Fruit fly (Drosophila melanogaster) whole organism, embryonic: ENCODE data around the gene egh.

Experiments
- Atf3 ChIP-seq: fragments of 200-800 bp; sonication (Bioruptor generic); optimal IDR thresholded peaks from 3 replicates; lab custom pipeline; 2016; ENCODE audit warnings: missing biosample characterization, missing genetic modification characterization
- CG10366 ChIP-seq: fragments of 200-800 bp; sonication (Bioruptor generic); IDR thresholded peaks from 2 replicates; pipeline ENCODE4 v1.3.6; 2022; ENCODE audit warnings: missing biosample characterization, missing genetic modification characterization
- CG10959 ChIP-seq: fragments of 200-800 bp; sonication (Bioruptor generic); IDR thresholded peaks from 2 replicates; pipeline ENCODE4 v1.3.6; 2022; ENCODE audit warnings: missing biosample characterization, missing genetic modification characterization
- CG11085 ChIP-seq: fragments of 200-800 bp; sonication (Bioruptor generic); IDR thresholded peaks from 2 replicates; pipeline ENCODE4 v1.3.6; 2022; ENCODE audit warnings: missing biosample characterization, missing genetic modification characterization
- CG14014 ChIP-seq: fragments of 200-800 bp; sonication (Bioruptor generic); IDR thresholded peaks from 2 replicates; pipeline ENCODE4 v1.3.6; 2022; ENCODE audit warnings: missing biosample characterization, missing genetic modification characterization
- CG15479 ChIP-seq: fragments of 200-800 bp; sonication (Bioruptor generic); optimal IDR thresholded peaks from 3 replicates; lab custom pipeline; 2019; ENCODE audit warnings: missing biosample characterization, mild to moderate bottlenecking, missing genetic modification characterization, moderate library complexity
- CG15601 ChIP-seq: fragments of 200-800 bp; sonication (Bioruptor generic); optimal IDR thresholded peaks from 3 replicates; lab custom pipeline; 2019; ENCODE audit warnings: missing biosample characterization, mild to moderate bottlenecking, missing genetic modification characterization, moderate library complexity
- CG1647 ChIP-seq: fragments of 200-800 bp; sonication (Bioruptor generic); optimal IDR thresholded peaks from 3 replicates; lab custom pipeline; 2016; ENCODE audit warnings: missing biosample characterization, missing genetic modification characterization
- CG16779 ChIP-seq: fragments of 200-800 bp; sonication (Bioruptor generic); IDR thresholded peaks from 2 replicates; pipeline ENCODE4 v1.3.6; 2022; ENCODE audit warnings: missing biosample characterization, missing genetic modification characterization
- CG17612 ChIP-seq: fragments of 200-800 bp; sonication (Bioruptor generic); IDR thresholded peaks from 2 replicates; pipeline ENCODE4 v1.3.6; 2022; ENCODE audit warnings: missing biosample characterization, missing genetic modification characterization
- CG18476 ChIP-seq: fragments of 200-800 bp; sonication (Bioruptor generic); optimal IDR thresholded peaks from 2 replicates; lab custom pipeline; 2016; ENCODE audit warnings: missing biosample characterization, mild to moderate bottlenecking, missing genetic modification characterization
- CG18599 ChIP-seq: fragments of 200-800 bp; sonication (Bioruptor generic); optimal IDR thresholded peaks from 3 replicates; lab custom pipeline; 2017; ENCODE audit warnings: missing biosample characterization, missing genetic modification characterization, mild to moderate bottlenecking, moderate library complexity, missing genetic modification reagents
- CG32532 ChIP-seq: fragments of 200-800 bp; sonication (Bioruptor generic); IDR thresholded peaks from 2 replicates; pipeline ENCODE4 v1.3.6; 2022; ENCODE audit warnings: missing biosample characterization, missing genetic modification characterization
- CG33557 ChIP-seq: fragments of 200-800 bp; sonication (Bioruptor generic); optimal IDR thresholded peaks from 2 replicates; lab custom pipeline; 2019; ENCODE audit warnings: missing biosample characterization, mild to moderate bottlenecking, missing genetic modification characterization, moderate library complexity
- CG3847 ChIP-seq: fragments of 200-800 bp; sonication (Bioruptor generic); IDR thresholded peaks from 2 replicates; pipeline ENCODE4 v1.3.6; 2022; ENCODE audit warnings: missing biosample characterization, missing genetic modification characterization
- CG4404 ChIP-seq: fragments of 200-800 bp; sonication (Bioruptor generic); IDR thresholded peaks from 2 replicates; pipeline ENCODE4 v1.3.6; 2022; ENCODE audit warnings: missing biosample characterization, missing genetic modification characterization
- CG7786 ChIP-seq: fragments of 200-800 bp; sonication (Bioruptor generic); optimal IDR thresholded peaks from 2 replicates; lab custom pipeline; 2016; ENCODE audit warnings: missing biosample characterization, missing genetic modification characterization
- CG7963 ChIP-seq: fragments of 200-800 bp; sonication (Bioruptor generic); IDR thresholded peaks from 3 replicates; pipeline ENCODE4 v1.3.6; 2022; ENCODE audit warnings: missing biosample characterization, missing genetic modification characterization; ENCODE audit not compliant: partially characterized antibody
- CG8290 ChIP-seq, 3 experiments: fragments of 200-800 bp; sonication (Bioruptor generic); optimal IDR thresholded peaks; 2 replicates each; lab custom pipeline; 2016 to 2019; ENCODE audit warnings: missing biosample characterization in 3 of 3, missing genetic modification characterization in 3 of 3, mild to moderate bottlenecking in 2 of 3, moderate library complexity in 1 of 3
- CG8944 ChIP-seq: fragments of 200-800 bp; sonication (Bioruptor generic); optimal IDR thresholded peaks from 3 replicates; lab custom pipeline; 2016; ENCODE audit warnings: missing biosample characterization, missing genetic modification characterization
- CG9215 ChIP-seq: fragments of 200-800 bp; sonication (Bioruptor generic); IDR thresholded peaks from 2 replicates; pipeline ENCODE4 v1.3.6; 2022; ENCODE audit warnings: missing biosample characterization, missing genetic modification characterization
- CG9932 ChIP-seq: fragments of 200-800 bp; sonication (Bioruptor generic); IDR thresholded peaks from 2 replicates; pipeline ENCODE4 v1.3.6; 2022; ENCODE audit warnings: missing biosample characterization, missing genetic modification characterization
- CTCF ChIP-seq: fragments of 200-800 bp; sonication (Bioruptor generic); optimal IDR thresholded peaks from 2 replicates; lab custom pipeline; 2017; ENCODE audit warnings: missing biosample characterization, mild to moderate bottlenecking, missing genetic modification characterization, moderate library complexity
- Camta ChIP-seq: fragments of 200-800 bp; sonication (Bioruptor generic); optimal IDR thresholded peaks from 2 replicates; lab custom pipeline; 2016; ENCODE audit warnings: missing biosample characterization, missing genetic modification characterization
- Dbx ChIP-seq: fragments of 200-800 bp; sonication (Bioruptor generic); IDR thresholded peaks from 3 replicates; pipeline ENCODE4 v1.3.6; 2022; ENCODE audit warnings: missing biosample characterization, missing genetic modification characterization
- H2.0 ChIP-seq: fragments of 200-800 bp; sonication (Bioruptor generic); IDR thresholded peaks from 2 replicates; pipeline ENCODE4 v1.3.6; 2022; ENCODE audit warnings: missing biosample characterization, missing genetic modification characterization
- HLH4C ChIP-seq: fragments of 200-800 bp; sonication (Bioruptor generic); IDR thresholded peaks from 3 replicates; pipeline ENCODE4 v1.3.6; 2022; ENCODE audit warnings: missing biosample characterization, missing genetic modification characterization; ENCODE audit not compliant: partially characterized antibody
- MTF-1 ChIP-seq: fragments of 200-800 bp; sonication (Bioruptor generic); optimal IDR thresholded peaks from 2 replicates; lab custom pipeline; 2018; ENCODE audit warnings: missing biosample characterization, mild to moderate bottlenecking, missing genetic modification characterization, borderline replicate concordance
- Mrtf ChIP-seq: fragments of 200-800 bp; sonication (Bioruptor generic); IDR thresholded peaks from 3 replicates; pipeline ENCODE4 v1.3.6; 2022; ENCODE audit warnings: missing biosample characterization, missing genetic modification characterization
- NC2α ChIP-seq: fragments of 200-800 bp; sonication (Bioruptor generic); optimal IDR thresholded peaks from 2 replicates; lab custom pipeline; 2016; ENCODE audit warnings: missing biosample characterization, missing genetic modification characterization
- Scr ChIP-seq: fragments of 200-800 bp; sonication (Bioruptor generic); IDR thresholded peaks from 2 replicates; pipeline ENCODE4 v1.3.6; 2022; ENCODE audit warnings: missing biosample characterization, missing genetic modification characterization; ENCODE audit not compliant: partially characterized antibody
- Sox100B ChIP-seq: fragments of 200-800 bp; sonication (Bioruptor generic); optimal IDR thresholded peaks from 3 replicates; lab custom pipeline; 2018; ENCODE audit warnings: missing biosample characterization, mild to moderate bottlenecking, missing genetic modification characterization
- TFAM ChIP-seq: fragments of 200-800 bp; sonication (Bioruptor generic); optimal IDR thresholded peaks from 2 replicates; lab custom pipeline; 2017; ENCODE audit warnings: missing biosample characterization, missing genetic modification characterization, inconsistent platforms
- ap ChIP-seq: fragments of 200-800 bp; sonication (Bioruptor generic); IDR thresholded peaks from 2 replicates; pipeline ENCODE4 v1.3.6; 2022; ENCODE audit warnings: missing biosample characterization, missing genetic modification characterization
- ato ChIP-seq: fragments of 200-800 bp; sonication (Bioruptor generic); IDR thresholded peaks from 2 replicates; pipeline ENCODE4 v1.3.6; 2022; ENCODE audit warnings: missing biosample characterization, missing genetic modification characterization; ENCODE audit not compliant: partially characterized antibody
- bcd ChIP-seq: fragments of 200-800 bp; sonication (Bioruptor generic); optimal IDR thresholded peaks from 2 replicates; lab custom pipeline; 2017; ENCODE audit warnings: missing biosample characterization, mild to moderate bottlenecking, missing genetic modification characterization
- danr ChIP-seq: fragments of 200-800 bp; sonication (Bioruptor generic); IDR thresholded peaks from 2 replicates; pipeline ENCODE4 v1.3.6; 2022; ENCODE audit warnings: missing biosample characterization, missing genetic modification characterization
- emc ChIP-seq: fragments of 200-800 bp; sonication (Bioruptor generic); optimal IDR thresholded peaks from 2 replicates; lab custom pipeline; 2016; ENCODE audit warnings: missing biosample characterization, missing genetic modification characterization
- ems ChIP-seq: fragments of 200-800 bp; sonication (Bioruptor generic); optimal IDR thresholded peaks from 3 replicates; lab custom pipeline; 2016; ENCODE audit warnings: missing biosample characterization, missing genetic modification characterization
- esg ChIP-seq: fragments of 200-800 bp; sonication (Bioruptor generic); conservative IDR thresholded peaks from 2 replicates; pipeline ENCODE4 v1.3.6; 2022; ENCODE audit warnings: missing biosample characterization, missing genetic modification characterization
- kah ChIP-seq: fragments of 200-800 bp; sonication (Bioruptor generic); optimal IDR thresholded peaks from 2 replicates; lab custom pipeline; 2018; ENCODE audit warnings: missing biosample characterization, mild to moderate bottlenecking, missing genetic modification characterization
- knrl ChIP-seq: fragments of 200-800 bp; sonication (Bioruptor generic); IDR thresholded peaks from 3 replicates; pipeline ENCODE4 v1.3.6; 2022; ENCODE audit warnings: missing biosample characterization, missing genetic modification characterization; ENCODE audit not compliant: partially characterized antibody
- mirr ChIP-seq: fragments of 200-800 bp; sonication (Bioruptor generic); optimal IDR thresholded peaks from 3 replicates; lab custom pipeline; 2018; ENCODE audit warnings: missing biosample characterization, mild to moderate bottlenecking, missing genetic modification characterization
- nau ChIP-seq: fragments of 200-800 bp; sonication (Bioruptor generic); optimal IDR thresholded peaks from 3 replicates; lab custom pipeline; 2017; ENCODE audit warnings: missing biosample characterization, mild to moderate bottlenecking, missing genetic modification characterization, missing genetic modification reagents
- nmo ChIP-seq: fragments of 200-800 bp; sonication (Bioruptor generic); optimal IDR thresholded peaks from 2 replicates; lab custom pipeline; 2018; ENCODE audit warnings: missing biosample characterization, mild to moderate bottlenecking, missing genetic modification characterization, moderate library complexity
- otp ChIP-seq: fragments of 200-800 bp; sonication (Bioruptor generic); IDR thresholded peaks from 3 replicates; pipeline ENCODE4, ENCODE4 v1.3.6; 2022; ENCODE audit warnings: missing biosample characterization, missing genetic modification characterization
- row ChIP-seq: fragments of 200-800 bp; sonication (Bioruptor generic); IDR thresholded peaks from 3 replicates; pipeline ENCODE4 v1.3.6; 2022; ENCODE audit warnings: missing biosample characterization, missing genetic modification characterization
- tgo ChIP-seq: fragments of 200-800 bp; sonication (Bioruptor generic); IDR thresholded peaks from 3 replicates; pipeline ENCODE4 v1.3.6; 2022; ENCODE audit warnings: missing biosample characterization, missing genetic modification characterization
- unc-4 ChIP-seq: fragments of 200-800 bp; sonication (Bioruptor generic); IDR thresholded peaks from 2 replicates; pipeline ENCODE4 v1.3.6; 2022; ENCODE audit warnings: missing biosample characterization, missing genetic modification characterization; ENCODE audit not compliant: partially characterized antibody
- zen ChIP-seq: fragments of 200-800 bp; sonication (Bioruptor generic); optimal IDR thresholded peaks from 3 replicates; lab custom pipeline; 2018; ENCODE audit warnings: missing biosample characterization, mild to moderate bottlenecking, missing genetic modification characterization, moderate library complexity

egh gene

DNA sequence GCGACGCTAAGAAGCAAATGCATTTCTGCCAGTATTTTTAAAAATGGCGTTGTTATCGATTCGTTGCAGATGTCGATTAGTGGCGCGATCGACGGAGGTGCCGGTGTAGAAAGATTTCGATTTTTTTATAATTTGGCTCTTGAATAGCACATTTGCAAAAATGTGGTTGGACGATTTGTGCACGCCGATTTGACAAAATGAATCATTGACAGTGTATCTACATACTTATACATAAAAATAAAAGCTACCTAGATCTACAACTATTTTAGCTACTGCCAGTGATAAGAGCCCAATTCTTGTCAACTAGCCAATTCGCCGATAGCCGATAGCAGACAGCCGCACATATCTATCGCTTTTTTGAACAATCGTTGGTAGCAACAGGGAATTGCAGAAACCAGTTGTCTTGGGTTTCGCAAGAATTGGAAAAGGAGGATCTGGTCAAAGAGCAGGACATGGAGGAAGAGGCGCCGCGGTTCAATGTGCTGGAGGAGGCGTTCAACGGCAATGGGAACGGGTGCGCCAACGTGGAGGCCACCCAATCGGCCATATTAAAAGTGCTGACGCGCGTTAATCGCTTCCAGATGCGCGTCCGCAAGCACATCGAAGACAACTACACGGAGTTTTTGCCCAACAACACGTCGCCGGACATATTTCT lies 15.7 kb downstream of the egh start, which contains the start of the genes Klp3A and Zw10 (continued):
- TF ChIP-seq CG14014 (GFP tag; lab: Robert Waterston, UW) (no peak), row (peak; percentile 79), NC2α (GFP tag; lab: Kevin White, UChicago) (no peak), danr (GFP tag; lab: Robert Waterston, UW) (no peak), Mrtf (no peak), ap (GFP tag; lab: Robert Waterston, UW) (no peak), CG15479 (GFP tag; lab: Kevin White, UChicago) (no peak), H2.0 (GFP tag; lab: Robert Waterston, UW) (no peak), CG8944 (GFP tag; lab: Kevin White, UChicago) (peak; percentile 2), tgo (GFP tag; lab: Robert Waterston, UW) (no peak), HLH4C (GFP tag; lab: Robert Waterston, UW) (peak; percentile 86), TFAM (GFP tag; lab: Kevin White, UChicago) (no peak), unc-4 (GFP tag; lab: Robert Waterston, UW) (peak; percentile 61), CG11085 (no peak), Camta (GFP tag; lab: Kevin White, UChicago) (peak; percentile 11), ems (GFP tag; lab: Kevin White, UChicago) (no peak), nmo (GFP tag; lab: Kevin White, UChicago) (peak; percentile 41), CG4404 (GFP tag; lab: Robert Waterston, UW) (no peak), bcd (GFP tag; lab: Kevin White, UChicago) (no peak), CG32532 (GFP tag; lab: Robert Waterston, UW) (no peak), CG3847 (GFP tag; lab: Robert Waterston, UW) (no peak), CG8290 (GFP tag; optimal IDR thresholded peaks at IDR 0.05; lab: Kevin White, UChicago) (no peak), CG8290 (tag; optimal IDR thresholded peaks at IDR 0.05; lab: Kevin White, UChicago) (no peak), CG16779 (no peak), esg (GFP tag; lab: Robert Waterston, UW) (no peak), nau (no peak), MTF-1 (GFP tag; lab: Kevin White, UChicago) (no peak), CTCF (GFP tag; lab: Kevin White, UChicago) (no peak), Scr (GFP tag; lab: Robert Waterston, UW) (peak; percentile 70), knrl (GFP tag; lab: Robert Waterston, UW) (peak; percentile 61; the same call in 2 of the 3 replicates), CG7786 (no peak), ato (GFP tag; lab: Robert Waterston, UW) (0 out of 2 replicates have a peak, but pooled peaks have one; percentile 21), CG7963 (GFP tag; lab: Robert Waterston, UW) (peak; percentile 58; the same call in 1 of the 3 replicates), zen (peak; percentile 2), CG1647 (no peak), Dbx (GFP tag; lab: Robert Waterston, UW) (no peak), kah (GFP tag; lab: Kevin White, UChicago) (no peak), CG17612 (no peak), otp (GFP tag; lab: Robert Waterston, UW) (no peak), Atf3 (GFP tag; lab: Kevin White, UChicago) (no peak), CG15601 (tag; lab: Kevin White, UChicago) (no peak), CG18476 (no peak), emc (GFP tag; lab: Kevin White, UChicago) (no peak), CG10366 (GFP tag; lab: Robert Waterston, UW) (no peak), mirr (GFP tag; lab: Kevin White, UChicago) (no peak), CG10959 (GFP tag; lab: Robert Waterston, UW) (no peak), CG9932 (GFP tag; lab: Robert Waterston, UW) (peak; percentile 43; the same call in 1 of the 2 replicates), Sox100B (GFP tag; lab: Kevin White, UChicago) (no peak), CG18599 (GFP tag; lab: Kevin White, UChicago) (no peak), CG9215 (GFP tag; lab: Robert Waterston, UW) (no peak), CG33557 (GFP tag; lab: Kevin White, UChicago) (no peak)
